Fruit fly (Drosophila melanogaster) whole organism, pupa: ENCODE measurements around the gene CG13067.

ENCODE experiments used
- CG10348 ChIP-seq: fragments of 200-800 bp; sonication (Bioruptor generic); IDR thresholded peaks from 2 replicates; pipeline ENCODE4 v1.3.6; 2022; ENCODE audit warnings: missing biosample characterization, missing genetic modification characterization
- CG12605 ChIP-seq: fragments of 200-800 bp; sonication (Bioruptor generic); IDR thresholded peaks from 2 replicates; pipeline ENCODE4 v1.3.6; 2022; ENCODE audit warnings: missing biosample characterization, missing genetic modification characterization
- CG13204 ChIP-seq: fragments of 200-800 bp; sonication (Bioruptor generic); optimal IDR thresholded peaks from 2 replicates; lab custom pipeline; 2018; ENCODE audit warnings: missing biosample characterization, mild to moderate bottlenecking, missing genetic modification characterization, moderate library complexity
- CG14655 ChIP-seq: fragments of 200-800 bp; sonication (Bioruptor generic); optimal IDR thresholded peaks from 3 replicates; lab custom pipeline; 2017; ENCODE audit warnings: mild to moderate bottlenecking, missing biosample characterization, missing genetic modification reagents, missing genetic modification characterization
- CG15710 ChIP-seq: fragments of 200-800 bp; sonication (Bioruptor generic); optimal IDR thresholded peaks from 2 replicates; lab custom pipeline; 2018; ENCODE audit warnings: missing biosample characterization, mild to moderate bottlenecking, missing genetic modification characterization, moderate library complexity
- CG17806 ChIP-seq: fragments of 200-800 bp; sonication (Bioruptor generic); optimal IDR thresholded peaks from 2 replicates; lab custom pipeline; 2018; ENCODE audit warnings: missing biosample characterization, mild to moderate bottlenecking, missing genetic modification characterization, moderate library complexity
- CG32121 ChIP-seq: fragments of 200-800 bp; sonication (Bioruptor generic); IDR thresholded peaks from 2 replicates; pipeline ENCODE4 v1.3.6; 2022; ENCODE audit warnings: missing biosample characterization, missing genetic modification characterization
- CG34367 ChIP-seq: fragments of 200-800 bp; sonication (Bioruptor generic); optimal IDR thresholded peaks from 2 replicates; lab custom pipeline; 2018; ENCODE audit warnings: missing biosample characterization, mild to moderate bottlenecking, missing genetic modification characterization
- CG4496 ChIP-seq: fragments of 200-800 bp; sonication (Bioruptor generic); IDR thresholded peaks from 3 replicates; pipeline ENCODE4 v1.3.6; 2022; ENCODE audit warnings: missing biosample characterization, missing genetic modification characterization
- CG8159 ChIP-seq: fragments of 200-800 bp; sonication (Bioruptor generic); optimal IDR thresholded peaks from 3 replicates; lab custom pipeline; 2018; ENCODE audit warnings: missing biosample characterization, mild to moderate bottlenecking, missing genetic modification characterization, moderate library complexity
- CG8301 ChIP-seq: fragments of 200-800 bp; sonication (Bioruptor generic); optimal IDR thresholded peaks from 2 replicates; lab custom pipeline; 2018; ENCODE audit warnings: missing biosample characterization, mild to moderate bottlenecking, missing genetic modification characterization
- CG9948 ChIP-seq: fragments of 200-800 bp; sonication (Bioruptor generic); optimal IDR thresholded peaks from 2 replicates; lab custom pipeline; 2018; ENCODE audit warnings: missing biosample characterization, mild to moderate bottlenecking, missing genetic modification characterization, moderate library complexity
- D1 ChIP-seq: fragments of 200-800 bp; sonication (Bioruptor generic); optimal IDR thresholded peaks from 2 replicates; lab custom pipeline; 2018; ENCODE audit warnings: missing biosample characterization, mild to moderate bottlenecking, missing genetic modification characterization, moderate library complexity
- EcR ChIP-seq: fragments of 200-800 bp; sonication (Bioruptor generic); optimal IDR thresholded peaks from 3 replicates; lab custom pipeline; 2019; ENCODE audit warnings: missing biosample characterization, missing genetic modification characterization, mild to moderate bottlenecking, moderate library complexity, missing genetic modification reagents
- Ets98B ChIP-seq: fragments of 200-800 bp; sonication (Bioruptor generic); IDR thresholded peaks from 2 replicates; pipeline ENCODE4 v1.3.6; 2022; ENCODE audit warnings: missing biosample characterization, missing genetic modification characterization
- Pif1A ChIP-seq: fragments of 200-800 bp; sonication (Bioruptor generic); optimal IDR thresholded peaks from 3 replicates; lab custom pipeline; 2016; ENCODE audit warnings: missing biosample characterization, missing genetic modification characterization
- Pif1B ChIP-seq: fragments of 200-800 bp; sonication (Bioruptor generic); optimal IDR thresholded peaks from 3 replicates; lab custom pipeline; 2016; ENCODE audit warnings: missing biosample characterization, missing genetic modification characterization
- Snoo ChIP-seq: fragments of 200-800 bp; sonication (Bioruptor generic); optimal IDR thresholded peaks from 3 replicates; lab custom pipeline; 2017; ENCODE audit warnings: missing biosample characterization, mild to moderate bottlenecking, missing genetic modification characterization, inconsistent platforms
- fd96Ca ChIP-seq: fragments of 200-800 bp; sonication (Bioruptor generic); IDR thresholded peaks from 3 replicates; pipeline ENCODE4 v1.3.6; 2022; ENCODE audit warnings: missing biosample characterization, missing genetic modification characterization
- gl ChIP-seq: fragments of 200-800 bp; sonication (Bioruptor generic); optimal IDR thresholded peaks from 2 replicates; lab custom pipeline; 2018; ENCODE audit warnings: missing biosample characterization, mild to moderate bottlenecking, missing genetic modification characterization
- rn ChIP-seq: fragments of 200-800 bp; sonication (Bioruptor generic); IDR thresholded peaks from 2 replicates; pipeline ENCODE4 v1.3.6; 2022; ENCODE audit warnings: missing biosample characterization, missing genetic modification characterization

CG13067 gene

dm6 chr3L:16279171-16279570, 8.1 kb downstream of the CG13067 start, which contains the start of gene CG13050:
TSS of gene CG13050 (minus strand) at chr3L:16279271.
- no peak for TF ChIP-seq gl (tag; lab: Kevin White, UChicago)
- TF ChIP-seq D1 (tag; lab: Kevin White, UChicago): no peak
- TF ChIP-seq CG17806 (tag; lab: Kevin White, UChicago): no peak
- TF ChIP-seq rn: no peak
- TF ChIP-seq Pif1A (GFP tag; lab: Kevin White, UChicago): no peak
- TF ChIP-seq CG8159: no peak
- TF ChIP-seq Snoo: no peak
- TF ChIP-seq Pif1B (GFP tag; lab: Kevin White, UChicago): no peak
- TF ChIP-seq fd96Ca (GFP tag; lab: Robert Waterston, UW): no peak
- no peak for TF ChIP-seq CG34367
- no peak for TF ChIP-seq CG14655 (GFP tag; lab: Kevin White, UChicago)

- TF ChIP-seq CG12605 (GFP tag; lab: Robert Waterston, UW): no peak
- peak; percentile 96 for TF ChIP-seq EcR (GFP tag; lab: Kevin White, UChicago)
Observed at dm6 chr3L:16279987-16280454, 8.9 kb downstream of the CG13067 start, which contains the start of gene CG13064. TSS of gene CG13064 (plus strand) at chr3L:16280404.

dm6 chr3L:16281880-16282556, 10.9 kb downstream of the CG13067 start, which contains the start of gene CG13049:
TSS of gene CG13049 (minus strand) at chr3L:16281930.
- TF ChIP-seq CG13204 (no peak), gl (tag; lab: Kevin White, UChicago) (no peak), CG32121 (no peak), CG14655 (GFP tag; lab: Kevin White, UChicago) (no peak), CG12605 (GFP tag; lab: Robert Waterston, UW) (no peak), Snoo (no peak), EcR (GFP tag; lab: Kevin White, UChicago) (no peak), Pif1B (GFP tag; lab: Kevin White, UChicago) (no peak), CG4496 (GFP tag; lab: Robert Waterston, UW) (no peak), fd96Ca (GFP tag; lab: Robert Waterston, UW) (no peak)

dm6 chr3L:16283821-16284220, 12.7 kb downstream of the CG13067 start, which contains the start of gene CG13048:
TSS of gene CG13048 (minus strand) at chr3L:16283921.
- TF ChIP-seq D1 (tag; lab: Kevin White, UChicago): no peak
- no peak for TF ChIP-seq CG8301
- no peak for TF ChIP-seq CG8159
- no peak for TF ChIP-seq EcR (GFP tag; lab: Kevin White, UChicago)
- TF ChIP-seq CG13204: no peak
- TF ChIP-seq CG14655 (GFP tag; lab: Kevin White, UChicago): no peak
- no peak for TF ChIP-seq CG17806 (tag; lab: Kevin White, UChicago)
- 0 out of 2 replicates have a peak, but pooled peaks have one; percentile 16 for TF ChIP-seq CG10348

dm6 chr3L:16285346-16285911, 14.3 kb downstream of the CG13067 start, which contains the start of gene CG13047:
TSS of gene CG13047 (minus strand) at chr3L:16285396.
- TF ChIP-seq CG4496 (GFP tag; lab: Robert Waterston, UW) (0 out of 3 replicates have a peak, but pooled peaks have one; percentile 17), Ets98B (GFP tag; lab: Robert Waterston, UW) (no peak), CG32121 (no peak), gl (tag; lab: Kevin White, UChicago) (no peak), D1 (tag; lab: Kevin White, UChicago) (no peak), Snoo (no peak), CG8159 (peak; percentile 55), CG8301 (no peak), fd96Ca (GFP tag; lab: Robert Waterston, UW) (no peak), CG34367 (peak; percentile 1), CG10348 (no peak), CG14655 (GFP tag; lab: Kevin White, UChicago) (peak; percentile 17), CG17806 (tag; lab: Kevin White, UChicago) (peak; percentile 33), CG12605 (GFP tag; lab: Robert Waterston, UW) (no peak), Pif1A (GFP tag; lab: Kevin White, UChicago) (no peak), CG15710 (peak; percentile 29), rn (no peak), CG13204 (no peak), Pif1B (GFP tag; lab: Kevin White, UChicago) (no peak), CG9948 (tag; lab: Kevin White, UChicago) (peak; percentile 52), EcR (GFP tag; lab: Kevin White, UChicago) (no peak)
- TF ChIP-seq, all 21 proteins: peak for 7

- peak; percentile 70 for TF ChIP-seq CG9948 (tag; lab: Kevin White, UChicago)
- TF ChIP-seq CG14655 (GFP tag; lab: Kevin White, UChicago): peak; percentile 27
- peak; percentile 7 for TF ChIP-seq Snoo
- peak; percentile 89 for TF ChIP-seq CG8159
- peak; percentile 67 for TF ChIP-seq CG34367
- peak; percentile 86 for TF ChIP-seq CG15710
- TF ChIP-seq Pif1A (GFP tag; lab: Kevin White, UChicago): peak; percentile 65
- no peak for TF ChIP-seq Ets98B (GFP tag; lab: Robert Waterston, UW)
- TF ChIP-seq CG13204: peak; percentile 33
- TF ChIP-seq EcR (GFP tag; lab: Kevin White, UChicago): peak; percentile 87
- peak; percentile 62 for TF ChIP-seq D1 (tag; lab: Kevin White, UChicago)
- TF ChIP-seq fd96Ca (GFP tag; lab: Robert Waterston, UW): no peak
- peak; percentile 76 for TF ChIP-seq CG17806 (tag; lab: Kevin White, UChicago)
- TF ChIP-seq Pif1B (GFP tag; lab: Kevin White, UChicago): peak; percentile 56
- TF ChIP-seq CG4496 (GFP tag; lab: Robert Waterston, UW): no peak
- TF ChIP-seq gl (tag; lab: Kevin White, UChicago): peak; percentile 53
- no peak for TF ChIP-seq CG12605 (GFP tag; lab: Robert Waterston, UW)
Observed at dm6 chr3L:16286258-16286657, 15.2 kb downstream of the CG13067 start.
